Fruit fly (Drosophila melanogaster) whole organism, wandering third instar larva: ENCODE measurements around the gene Suv3.

Experiments
- CG32264 ChIP-seq: fragments of 200-800 bp; sonication (Bioruptor generic); optimal IDR thresholded peaks from 2 replicates; lab custom pipeline; 2016; ENCODE audit warnings: missing biosample characterization, missing genetic modification characterization
- CG9705 ChIP-seq: fragments of 200-800 bp; sonication (Bioruptor generic); optimal IDR thresholded peaks from 2 replicates; lab custom pipeline; 2018; ENCODE audit warnings: missing biosample characterization, mild to moderate bottlenecking, missing genetic modification characterization
- Dfd ChIP-seq: fragments of >200 bp; optimal IDR thresholded peaks from 2 replicates; lab custom pipeline; 2017; ENCODE audit warnings: missing biosample characterization, missing genetic modification characterization
- Hr78 ChIP-seq: fragments of >200 bp; optimal IDR thresholded peaks from 2 replicates; lab custom pipeline; 2017; ENCODE audit warnings: missing biosample characterization, missing genetic modification characterization
- Hr83 ChIP-seq: fragments of 200-300 bp; sonication (Bioruptor generic); optimal IDR thresholded peaks from 2 replicates; lab custom pipeline; 2016; ENCODE audit warnings: missing biosample characterization, mild to moderate bottlenecking, missing genetic modification characterization, moderate library complexity; ENCODE audit not compliant: poor library complexity, severe bottlenecking
- Myc ChIP-seq: fragments of >200 bp; optimal IDR thresholded peaks from 2 replicates; lab custom pipeline; 2017
- N ChIP-seq: fragments of >200 bp; optimal IDR thresholded peaks from 2 replicates; lab custom pipeline; 2018; ENCODE audit warnings: missing biosample characterization, missing external identifiers, missing genetic modification characterization
- Rel ChIP-seq, 2 experiments: fragments of 200-800 bp; sonication (Bioruptor generic) in 1 of 2; optimal IDR thresholded peaks; 2 replicates in 1 of 2; 3 replicates in 1 of 2; lab custom pipeline; 2016 to 2019; ENCODE audit warnings: mild to moderate bottlenecking in 2 of 2, missing biosample characterization in 2 of 2, missing genetic modification characterization in 2 of 2, moderate library complexity in 1 of 2
- Sp1 ChIP-seq: fragments of 200-800 bp; sonication (Bioruptor generic); optimal IDR thresholded peaks from 3 replicates; lab custom pipeline; 2019; ENCODE audit warnings: missing biosample characterization, mild to moderate bottlenecking, missing genetic modification characterization, moderate library complexity
- fru ChIP-seq: fragments of 200-800 bp; sonication (Bioruptor generic); optimal IDR thresholded peaks from 3 replicates; lab custom pipeline; 2016; ENCODE audit warnings: missing biosample characterization, mild to moderate bottlenecking, missing genetic modification characterization
- sv ChIP-seq: fragments of 200-800 bp; sonication (Bioruptor generic); optimal IDR thresholded peaks from 3 replicates; lab custom pipeline; 2016; ENCODE audit warnings: missing biosample characterization, missing genetic modification characterization
- tai ChIP-seq: sonication (Bioruptor generic); optimal IDR thresholded peaks from 2 replicates; lab custom pipeline; 2016; ENCODE audit warnings: missing biosample characterization, missing genetic modification characterization
- usp ChIP-seq: fragments of >200 bp; optimal IDR thresholded peaks from 2 replicates; lab custom pipeline; 2017; ENCODE audit warnings: missing biosample characterization, missing genetic modification characterization
- woc ChIP-seq: sonication (Bioruptor generic); optimal IDR thresholded peaks from 2 replicates; lab custom pipeline; 2016; ENCODE audit warnings: missing biosample characterization, mild to moderate bottlenecking, missing genetic modification characterization

- TF ChIP-seq CG32264 (GFP tag; lab: Kevin White, UChicago) = no peak
- no peak for TF ChIP-seq tai
- no peak for TF ChIP-seq Rel (GFP tag; optimal IDR thresholded peaks at IDR 0.05; lab: Kevin White, UChicago)
- no peak for TF ChIP-seq Rel (tag; optimal IDR thresholded peaks at IDR 0.05; lab: Kevin White, UChicago)
- TF ChIP-seq Hr83 (GFP tag; lab: Kevin White, UChicago) = no peak
- TF ChIP-seq CG9705 = no peak
- TF ChIP-seq woc (GFP tag; lab: Kevin White, UChicago) = no peak
- no peak for TF ChIP-seq Hr78 (GFP tag; lab: Kevin White, UChicago)
- no peak for TF ChIP-seq usp (GFP tag; lab: Kevin White, UChicago)
- no peak for TF ChIP-seq Myc (lab: Kevin White, UChicago)
- no peak for TF ChIP-seq Dfd (GFP tag; lab: Kevin White, UChicago)
- TF ChIP-seq sv (GFP tag; lab: Kevin White, UChicago) = no peak
- no peak for TF ChIP-seq N
- no peak for TF ChIP-seq Sp1 (GFP tag; lab: Kevin White, UChicago)
- no peak for TF ChIP-seq fru (GFP tag; lab: Kevin White, UChicago)
Observed at dm6 chr3R:4318999-4319398, 7.6 kb downstream of the Suv3 start, which contains the start of gene Syt14.
